Worm (Caenorhabditis elegans): ENCODE measurements around the gene F42A9.6.

DNA sequence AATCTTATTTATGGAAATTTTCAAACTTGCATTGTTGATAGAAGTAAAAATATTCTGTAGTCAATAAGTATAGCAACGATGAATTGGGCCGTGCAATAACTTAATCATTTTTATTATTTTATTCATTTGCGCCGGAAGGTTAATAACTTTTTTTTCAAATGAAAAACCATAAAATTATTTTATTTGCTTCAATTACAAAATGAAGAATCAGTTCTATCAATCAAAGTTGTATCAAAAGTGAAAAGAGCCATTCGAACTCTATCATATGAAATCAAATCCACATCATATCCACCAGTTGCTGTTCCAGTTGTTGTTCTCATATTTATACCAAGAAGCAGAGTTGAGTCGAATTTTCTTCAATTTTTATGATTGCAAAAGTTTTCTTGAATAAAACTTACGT lies 39.5 kb downstream of the F42A9.6 start, which contains the start of gene cyp-33E1:
- TF ChIP-seq unc-130 (tag; optimal IDR thresholded peaks at IDR 0.05): no peak
- TF ChIP-seq fkh-10 (GFP tag; optimal IDR thresholded peaks at IDR 0.05): no peak
